Worm (Caenorhabditis elegans) whole organism, young adult: ENCODE results near the gene cct-5.

Experiments used
- athp-1 ChIP-seq: sonication (generic microtip); optimal IDR thresholded peaks from 2 replicates; lab custom pipeline; 2017; ENCODE audit warnings: mild to moderate bottlenecking, missing genetic modification characterization, missing compliant biosample characterization
- egrh-3 ChIP-seq: fragments of 200-800 bp; sonication (Bioruptor generic); IDR thresholded peaks from 2 replicates; pipeline ENCODE4 v1.3.6; 2022; ENCODE audit warnings: missing genetic modification reagents, missing genetic modification characterization, missing compliant biosample characterization

- TF ChIP-seq athp-1 (tag; lab: Kevin White, UChicago) (no peak), egrh-3 (GFP tag; lab: Robert Waterston, UW) (no peak)
Measured at ce11 chrIII:4504358-4504757, 3.6 kb downstream of the cct-5 start.
